Worm (Caenorhabditis elegans) whole organism, midembryonic: Measurements from ENCODE around the gene lsm-7.

ENCODE experiments used
- T22C8.4 ChIP-seq: fragments of 200-800 bp; sonication (Bioruptor generic); IDR thresholded peaks from 2 replicates; pipeline ENCODE4 v1.3.6; 2022; ENCODE audit warnings: missing genetic modification characterization, missing compliant biosample characterization
- cog-1 ChIP-seq: sonication (generic microtip); optimal IDR thresholded peaks from 2 replicates; lab custom pipeline; 2016; ENCODE audit warnings: missing genetic modification characterization, missing compliant biosample characterization
- flt-1 ChIP-seq: fragments of 200-800 bp; sonication (Bioruptor generic); IDR thresholded peaks from 2 replicates; pipeline ENCODE4 v1.3.6; 2022; ENCODE audit warnings: missing genetic modification characterization, missing compliant biosample characterization
- klf-2 ChIP-seq: fragments of 200-800 bp; sonication (Bioruptor generic); conservative IDR thresholded peaks from 2 replicates; pipeline ENCODE4 v1.3.6; 2022; ENCODE audit warnings: missing genetic modification reagents, missing genetic modification characterization, missing compliant biosample characterization
- med-1 ChIP-seq: sonication (generic microtip); optimal IDR thresholded peaks from 2 replicates; lab custom pipeline; 2017; ENCODE audit warnings: missing genetic modification characterization, mild to moderate bottlenecking, missing compliant biosample characterization, antibody characterized with exemption, missing genetic modification reagents; ENCODE audit not compliant: insufficient read depth
- ref-1 ChIP-seq: fragments of 200-800 bp; sonication (Bioruptor generic); conservative IDR thresholded peaks from 2 replicates; pipeline ENCODE4 v1.3.6; 2022; ENCODE audit warnings: missing genetic modification reagents, missing genetic modification characterization, missing compliant biosample characterization
- tab-1 ChIP-seq: fragments of 200-800 bp; sonication (Bioruptor generic); IDR thresholded peaks from 2 replicates; pipeline ENCODE4 v1.3.6; 2022; ENCODE audit warnings: missing genetic modification characterization, missing compliant biosample characterization
- ztf-23 ChIP-seq: fragments of 200-800 bp; sonication (Bioruptor generic); IDR thresholded peaks from 2 replicates; pipeline ENCODE4 v1.3.6; 2022; ENCODE audit warnings: missing genetic modification reagents, missing genetic modification characterization, missing compliant biosample characterization
- ztf-29 ChIP-seq: fragments of 200-800 bp; sonication (Bioruptor generic); IDR thresholded peaks from 2 replicates; pipeline ENCODE4 v1.3.6; 2022; ENCODE audit warnings: missing genetic modification reagents, missing genetic modification characterization, missing compliant biosample characterization

lsm-7 gene

DNA sequence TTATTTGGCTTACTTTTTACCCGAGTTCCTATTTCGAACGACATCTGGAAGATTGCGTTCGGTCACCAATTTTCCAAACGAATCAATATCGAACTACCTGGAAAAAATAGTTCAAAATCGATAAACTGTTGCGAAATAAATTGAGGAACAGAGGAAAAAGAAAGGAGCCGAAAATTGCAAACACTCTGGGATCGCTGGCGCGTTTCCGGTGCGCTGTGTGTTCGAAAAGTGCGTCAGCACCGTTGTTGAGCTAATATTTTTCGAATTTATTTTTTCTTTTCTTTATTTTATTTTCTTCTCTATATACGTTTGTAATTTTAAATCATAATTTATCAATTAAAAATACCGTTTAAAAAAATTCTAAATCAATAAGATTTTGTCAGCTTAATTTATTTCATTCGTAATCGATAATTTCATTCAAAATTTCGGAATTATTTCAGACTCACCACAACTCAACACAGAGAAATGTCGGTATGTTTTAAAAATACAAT, at the start of gene lsm-7, which contains the start of gene dnc-1:
lsm-7 (plus strand) TSS at position 441 of the 491 bp plus-strand sequence.
dnc-1 (minus strand) TSS at position 142 of the 491 bp plus-strand sequence.
- peak; percentile 35 for TF ChIP-seq cog-1 (tag; lab: Kevin White, UChicago)
- no peak for TF ChIP-seq ztf-23 (GFP tag; lab: Robert Waterston, UW)
- TF ChIP-seq flt-1 (GFP tag; lab: Robert Waterston, UW): 0 out of 2 replicates have a peak, but pooled peaks have one; percentile 37
- TF ChIP-seq klf-2 (GFP tag; lab: Robert Waterston, UW): no peak
- TF ChIP-seq ref-1 (GFP tag; lab: Robert Waterston, UW): no peak
- TF ChIP-seq med-1 (GFP tag; lab: Kevin White, UChicago): no peak
- TF ChIP-seq tab-1: no peak
- no peak for TF ChIP-seq ztf-29 (GFP tag; lab: Robert Waterston, UW)

DNA sequence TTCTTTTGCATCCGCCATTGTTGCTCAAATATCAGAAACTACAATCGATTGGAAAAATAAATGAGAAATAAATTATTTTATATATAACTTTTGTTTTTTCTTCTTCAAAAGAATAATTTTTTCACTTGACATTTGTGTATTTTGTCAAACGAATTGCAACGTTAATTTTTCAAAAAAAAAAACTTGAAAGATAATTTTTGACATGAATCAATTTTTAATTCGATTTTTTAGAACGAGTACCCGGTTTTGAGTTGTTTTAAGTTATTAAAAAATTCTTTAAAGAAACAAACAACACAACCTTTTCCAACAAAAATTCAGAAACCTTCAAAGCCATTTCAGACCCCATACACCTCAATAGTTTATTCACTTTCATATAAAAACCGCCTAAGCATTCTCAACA, 49.0 kb upstream of the lsm-7 start, which contains the start of gene F13E9.5:
F13E9.5 (minus strand) TSS at position 101 of the 400 bp plus-strand sequence.
- TF ChIP-seq flt-1 (GFP tag; lab: Robert Waterston, UW) (no peak), cog-1 (tag; lab: Kevin White, UChicago) (no peak), med-1 (GFP tag; lab: Kevin White, UChicago) (no peak), tab-1 (no peak), ztf-23 (GFP tag; lab: Robert Waterston, UW) (no peak), klf-2 (GFP tag; lab: Robert Waterston, UW) (no peak), ref-1 (GFP tag; lab: Robert Waterston, UW) (no peak), ztf-29 (GFP tag; lab: Robert Waterston, UW) (no peak), T22C8.4 (GFP tag; lab: Robert Waterston, UW) (no peak)

DNA sequence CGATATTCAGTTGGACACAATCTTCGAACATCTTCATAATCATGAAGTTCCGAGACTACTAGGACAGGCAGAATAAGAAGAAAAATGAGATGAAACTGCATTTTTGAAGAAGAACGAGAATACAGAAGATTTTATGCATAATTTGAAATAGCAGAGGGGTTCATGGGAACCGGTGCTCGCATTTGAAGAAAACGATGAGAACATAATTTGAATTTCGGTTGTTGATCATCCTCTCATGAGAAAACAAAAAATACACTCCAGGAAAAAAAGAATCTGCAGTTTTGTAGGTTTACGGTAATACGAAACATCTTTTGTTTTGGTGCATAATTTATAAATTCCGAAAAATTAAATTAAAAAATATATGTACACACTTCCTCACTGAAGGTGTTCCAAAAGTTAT, 47.4 kb upstream of the lsm-7 start, which contains the start of gene srlf-11:
srlf-11 (minus strand) TSS at position 101 of the 400 bp plus-strand sequence.
- TF ChIP-seq ztf-29 (GFP tag; lab: Robert Waterston, UW): no peak
- TF ChIP-seq med-1 (GFP tag; lab: Kevin White, UChicago): no peak
- TF ChIP-seq ref-1 (GFP tag; lab: Robert Waterston, UW): no peak
- no peak for TF ChIP-seq flt-1 (GFP tag; lab: Robert Waterston, UW)
- no peak for TF ChIP-seq cog-1 (tag; lab: Kevin White, UChicago)
- TF ChIP-seq klf-2 (GFP tag; lab: Robert Waterston, UW): no peak
- no peak for TF ChIP-seq ztf-23 (GFP tag; lab: Robert Waterston, UW)
- no peak for TF ChIP-seq T22C8.4 (GFP tag; lab: Robert Waterston, UW)
- TF ChIP-seq tab-1: no peak

DNA sequence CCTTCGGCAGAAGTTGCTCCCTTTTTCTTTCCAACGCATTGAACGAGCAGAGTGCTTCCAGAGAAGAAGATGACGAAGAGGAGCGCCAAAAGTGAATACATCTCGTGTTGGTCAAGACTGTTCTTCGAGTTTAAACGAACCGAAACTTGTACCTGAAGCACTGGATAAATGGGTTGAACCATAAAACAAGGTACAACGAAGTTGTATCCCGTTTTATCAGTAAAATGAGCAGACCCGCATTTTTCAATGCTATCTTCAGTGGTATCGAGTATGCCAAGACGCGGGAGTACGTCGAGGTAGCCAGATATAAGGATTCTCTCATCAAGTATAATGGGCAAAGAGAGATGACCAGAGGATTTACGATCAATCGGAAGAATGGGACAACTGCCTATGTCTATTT, 46.0 kb upstream of the lsm-7 start, which contains the start of gene F13E9.16:
F13E9.16 (minus strand) TSS at position 101 of the 400 bp plus-strand sequence.
- TF ChIP-seq T22C8.4 (GFP tag; lab: Robert Waterston, UW) (no peak), ztf-23 (GFP tag; lab: Robert Waterston, UW) (no peak), tab-1 (no peak), klf-2 (GFP tag; lab: Robert Waterston, UW) (no peak), cog-1 (tag; lab: Kevin White, UChicago) (no peak), med-1 (GFP tag; lab: Kevin White, UChicago) (no peak), ztf-29 (GFP tag; lab: Robert Waterston, UW) (no peak), ref-1 (GFP tag; lab: Robert Waterston, UW) (no peak), flt-1 (GFP tag; lab: Robert Waterston, UW) (no peak)

DNA sequence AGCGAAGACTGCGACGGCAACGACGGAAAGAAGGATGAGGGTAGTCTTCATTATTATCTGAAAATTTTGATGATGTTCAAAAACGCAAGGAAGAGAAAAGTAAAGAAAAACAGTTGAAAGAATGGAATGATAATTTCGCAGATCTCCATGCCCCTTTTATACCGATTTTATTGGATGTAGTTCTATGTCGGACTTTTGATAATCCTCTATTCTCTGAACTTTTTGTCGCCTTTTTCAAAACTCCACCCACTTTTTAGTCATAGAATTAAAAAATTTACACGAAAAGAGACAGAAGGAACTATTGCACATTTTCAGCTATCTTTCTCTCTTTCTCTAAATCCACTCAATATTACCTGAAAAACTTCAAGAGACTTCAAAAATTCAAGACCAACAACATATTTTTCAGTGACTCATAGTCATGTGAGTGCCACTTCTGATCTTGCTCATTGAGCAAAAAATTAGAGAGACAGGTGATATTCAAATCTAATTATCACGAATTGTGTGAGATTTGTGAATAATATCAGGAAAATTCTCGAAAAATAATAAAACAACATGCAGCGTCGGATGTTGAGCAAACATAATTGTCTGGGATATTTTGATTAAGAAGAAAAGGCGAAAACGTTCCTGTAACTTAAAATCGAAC, 43.4 kb upstream of the lsm-7 start, which contains the start of gene F13E9.15:
F13E9.15 (minus strand) TSS at position 51 of the 643 bp plus-strand sequence.
- TF ChIP-seq ztf-29 (GFP tag; lab: Robert Waterston, UW) (no peak), med-1 (GFP tag; lab: Kevin White, UChicago) (no peak), klf-2 (GFP tag; lab: Robert Waterston, UW) (no peak), tab-1 (no peak), ref-1 (GFP tag; lab: Robert Waterston, UW) (no peak), flt-1 (GFP tag; lab: Robert Waterston, UW) (no peak), ztf-23 (GFP tag; lab: Robert Waterston, UW) (no peak)

DNA sequence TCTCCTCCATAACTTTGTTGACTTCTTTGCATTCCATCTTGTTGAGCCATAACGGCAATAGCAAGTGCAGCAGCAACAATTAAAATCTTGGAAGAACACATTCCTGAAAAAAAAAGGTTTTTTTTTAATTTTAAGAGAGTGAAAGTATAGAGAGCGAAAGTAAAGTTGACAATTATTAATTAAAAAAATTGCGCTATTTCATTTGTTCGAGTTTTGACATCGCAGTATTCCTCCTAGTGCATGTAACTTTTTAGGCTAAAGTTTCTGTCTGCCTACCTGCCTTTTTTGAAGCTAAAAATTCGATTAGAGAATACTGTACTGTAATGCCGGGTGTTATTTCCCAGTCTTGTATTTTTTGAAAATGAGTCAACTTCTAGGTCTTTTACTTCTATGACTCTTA, 41.3 kb upstream of the lsm-7 start, which contains the start of gene srlf-12:
srlf-12 (minus strand) TSS at position 101 of the 400 bp plus-strand sequence.
- no peak for TF ChIP-seq cog-1 (tag; lab: Kevin White, UChicago)
- TF ChIP-seq klf-2 (GFP tag; lab: Robert Waterston, UW): no peak
- no peak for TF ChIP-seq T22C8.4 (GFP tag; lab: Robert Waterston, UW)
- no peak for TF ChIP-seq ztf-29 (GFP tag; lab: Robert Waterston, UW)
- no peak for TF ChIP-seq flt-1 (GFP tag; lab: Robert Waterston, UW)
- TF ChIP-seq ztf-23 (GFP tag; lab: Robert Waterston, UW): no peak
- TF ChIP-seq med-1 (GFP tag; lab: Kevin White, UChicago): no peak
- TF ChIP-seq tab-1: no peak

DNA sequence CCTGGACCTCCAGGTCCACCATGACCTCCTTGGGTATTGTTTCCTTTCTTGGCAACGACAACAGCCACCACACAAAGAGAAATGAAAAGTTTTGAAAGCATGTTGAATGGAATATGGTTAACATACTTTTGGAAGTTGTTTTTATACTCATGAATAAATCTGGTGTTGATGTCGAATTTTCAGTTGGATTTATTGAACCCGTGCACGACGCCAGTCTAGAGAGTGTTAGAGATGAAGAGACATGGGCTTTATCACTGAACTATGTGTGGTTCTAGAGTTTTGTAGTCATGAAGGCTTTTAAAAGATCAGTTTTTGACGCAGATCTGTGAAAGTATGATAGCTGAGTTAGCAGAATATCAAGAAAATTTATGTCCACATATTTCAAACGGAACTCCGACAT, 39.0 kb upstream of the lsm-7 start, which contains the start of gene srlf-14:
srlf-14 (minus strand) TSS at position 101 of the 400 bp plus-strand sequence.
- TF ChIP-seq T22C8.4 (GFP tag; lab: Robert Waterston, UW) (no peak), ztf-23 (GFP tag; lab: Robert Waterston, UW) (no peak), ztf-29 (GFP tag; lab: Robert Waterston, UW) (no peak), flt-1 (GFP tag; lab: Robert Waterston, UW) (no peak), ref-1 (GFP tag; lab: Robert Waterston, UW) (no peak), med-1 (GFP tag; lab: Kevin White, UChicago) (no peak), tab-1 (no peak), cog-1 (tag; lab: Kevin White, UChicago) (no peak), klf-2 (GFP tag; lab: Robert Waterston, UW) (no peak)

DNA sequence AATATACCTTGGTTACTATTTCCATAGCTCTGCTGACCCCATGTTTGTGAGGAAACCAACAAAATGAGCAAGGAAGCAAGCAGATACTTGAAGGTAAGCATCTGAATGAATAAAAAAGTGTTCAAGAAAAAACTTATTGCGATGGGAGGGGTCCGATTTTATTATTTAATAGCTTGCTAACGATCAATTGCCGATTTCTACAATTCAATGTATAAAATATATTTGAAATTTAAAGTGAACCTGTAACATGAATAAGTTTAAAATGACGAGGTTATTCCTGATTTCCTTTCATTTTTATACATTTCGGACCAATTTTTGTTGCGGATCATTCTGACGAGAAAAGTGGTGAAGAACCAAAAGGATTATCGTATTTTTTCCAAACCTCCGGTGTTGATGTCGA, 36.8 kb upstream of the lsm-7 start, which contains the start of gene srlf-13:
srlf-13 (minus strand) TSS at position 101 of the 400 bp plus-strand sequence.
- TF ChIP-seq ztf-29 (GFP tag; lab: Robert Waterston, UW) (no peak), klf-2 (GFP tag; lab: Robert Waterston, UW) (no peak), ref-1 (GFP tag; lab: Robert Waterston, UW) (no peak), T22C8.4 (GFP tag; lab: Robert Waterston, UW) (no peak), flt-1 (GFP tag; lab: Robert Waterston, UW) (no peak)
